Worm (Caenorhabditis elegans): Measurements from ENCODE around the gene ZK994.6.

DNA sequence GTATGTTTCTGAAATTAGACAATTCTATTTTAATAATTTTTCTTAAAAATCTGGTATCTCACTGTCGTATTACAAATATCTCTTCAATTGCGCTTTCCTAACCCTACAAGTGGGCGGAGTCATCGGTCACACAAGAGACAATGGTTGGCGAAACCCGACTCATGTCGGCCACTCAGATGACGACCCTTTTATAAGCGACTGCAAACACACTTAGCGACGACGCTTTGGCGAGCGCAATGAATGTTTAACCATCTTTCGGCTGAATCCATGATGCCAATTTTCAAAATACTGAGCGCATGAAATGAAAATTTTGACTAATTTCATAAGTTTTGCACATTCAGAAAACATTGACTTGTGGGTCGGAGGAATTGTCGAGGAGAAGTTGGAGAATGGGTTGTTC lies 6.9 kb downstream of the ZK994.6 start:
- peak; percentile 98 for TF ChIP-seq unc-39 (tag; optimal IDR thresholded peaks at IDR 0.05)
- peak; percentile 88 for TF ChIP-seq nhr-237 (tag; optimal IDR thresholded peaks at IDR 0.05)
- peak; percentile 88 for TF ChIP-seq ztf-11 (tag; optimal IDR thresholded peaks at IDR 0.05)
- peak; percentile 38 for TF ChIP-seq lsy-2 (tag; optimal IDR thresholded peaks at IDR 0.05)
- TF ChIP-seq nhr-76 (tag; optimal IDR thresholded peaks at IDR 0.05) = peak; percentile 88
- TF ChIP-seq cnd-1 (tag; optimal IDR thresholded peaks at IDR 0.05) = peak; percentile 99
- peak; percentile 86 for TF ChIP-seq hlh-1 (tag; optimal IDR thresholded peaks at IDR 0.05)
- TF ChIP-seq ceh-39 (tag; optimal IDR thresholded peaks at IDR 0.05) = peak; percentile 71
- TF ChIP-seq elt-3 (tag; optimal IDR thresholded peaks at IDR 0.05) = peak; percentile 92

Data from whole organism, mixed stage, embryonic.